Fruit fly (Drosophila melanogaster) Kc167 (cell line): ENCODE measurements around the gene Nthl1.

Source experiments
- Myc ChIP-seq: fragments of >200 bp; optimal IDR thresholded peaks from 2 replicates; lab custom pipeline; 2017; ENCODE audit warnings: missing external identifiers
- h ChIP-seq: fragments of >200 bp; optimal IDR thresholded peaks from 3 replicates; lab custom pipeline; 2018; ENCODE audit warnings: missing external identifiers
- psq ChIP-seq: fragments of >200 bp; optimal IDR thresholded peaks from 2 replicates; lab custom pipeline; 2017; ENCODE audit warnings: missing external identifiers

dm6 chr2L:20957968-20958367 lies 30.3 kb upstream of the Nthl1 start:
- TF ChIP-seq psq (lab: Kevin White, UChicago) (no peak), h (lab: Kevin White, UChicago) (no peak), Myc (no peak)
